1 fruit fly cellular context compared by ENCODE assay signal in genomic region chrX:9251212-9251877, dm6.
TF ChIP-seq lines count a peak whose summit lies in the region.

No protein-coding gene starts in this region.

TF ChIP-seq in whole organism, embryonic, 481 proteins besides CTCF, POLR2A, EP300 and RAD21 (continued from another document and continues in another):
- no peak for TF ChIP-seq chn (GFP tag; optimal IDR thresholded peaks at IDR 0.05; lab: Kevin White, UChicago)
- TF ChIP-seq Atf6 (GFP tag; IDR thresholded peaks at IDR 0.05; lab: Robert Waterston, UW): no peak
- no peak for TF ChIP-seq fd3F (GFP tag; optimal IDR thresholded peaks at IDR 0.05; lab: Kevin White, UChicago)
- TF ChIP-seq D (optimal IDR thresholded peaks at IDR 0.05; lab: Kevin White, UChicago): no peak
- no peak for TF ChIP-seq D (GFP tag; optimal IDR thresholded peaks at IDR 0.05; lab: Kevin White, UChicago)
- TF ChIP-seq Nf-YB (GFP tag; optimal IDR thresholded peaks at IDR 0.05; lab: Kevin White, UChicago): no peak
- peak; percentile 13 for TF ChIP-seq lbe (GFP tag; optimal IDR thresholded peaks at IDR 0.05; lab: Kevin White, UChicago)
- TF ChIP-seq scrt (GFP tag; optimal IDR thresholded peaks at IDR 0.05; lab: Kevin White, UChicago): no peak
- TF ChIP-seq sd (tag; optimal IDR thresholded peaks at IDR 0.05; lab: Kevin White, UChicago): no peak
- no peak for TF ChIP-seq CG1602 (GFP tag; optimal IDR thresholded peaks at IDR 0.05; lab: Kevin White, UChicago)
- peak; percentile 3 for TF ChIP-seq pnt (GFP tag; optimal IDR thresholded peaks at IDR 0.05; lab: Kevin White, UChicago)
- TF ChIP-seq CG8765 (GFP tag; IDR thresholded peaks at IDR 0.05; lab: Robert Waterston, UW): no peak
- TF ChIP-seq bowl (GFP tag; IDR thresholded peaks at IDR 0.05; lab: Robert Waterston, UW): no peak
- no peak for TF ChIP-seq CG4282 (GFP tag; optimal IDR thresholded peaks at IDR 0.05; lab: Kevin White, UChicago)
- TF ChIP-seq YL-1 (GFP tag; optimal IDR thresholded peaks at IDR 0.05; lab: Kevin White, UChicago): no peak
- no peak for TF ChIP-seq oc (tag; optimal IDR thresholded peaks at IDR 0.05; lab: Kevin White, UChicago)
- TF ChIP-seq ac (GFP tag; optimal IDR thresholded peaks at IDR 0.05; lab: Kevin White, UChicago): no peak
- no peak for TF ChIP-seq Abd-B (GFP tag; optimal IDR thresholded peaks at IDR 0.05; lab: Kevin White, UChicago)
- 0 out of 2 replicates have a peak, but pooled peaks have one; percentile 26 for TF ChIP-seq sisA (GFP tag; IDR thresholded peaks at IDR 0.05; lab: Robert Waterston, UW)
- TF ChIP-seq CG18619 (GFP tag; optimal IDR thresholded peaks at IDR 0.05; lab: Kevin White, UChicago): no peak
- TF ChIP-seq CG8388 (GFP tag; optimal IDR thresholded peaks at IDR 0.05; lab: Kevin White, UChicago): peak; percentile 11
- no peak for TF ChIP-seq slp2 (GFP tag; optimal IDR thresholded peaks at IDR 0.05; lab: Kevin White, UChicago)
- TF ChIP-seq wek (GFP tag; optimal IDR thresholded peaks at IDR 0.05; lab: Kevin White, UChicago): no peak
- no peak for TF ChIP-seq CG12744 (GFP tag; optimal IDR thresholded peaks at IDR 0.05; lab: Kevin White, UChicago)
- TF ChIP-seq inv (GFP tag; IDR thresholded peaks at IDR 0.05; lab: Robert Waterston, UW; ENCODE audit: partially characterized antibody): no peak
- TF ChIP-seq bbx (GFP tag; IDR thresholded peaks at IDR 0.05; lab: Robert Waterston, UW; ENCODE audit: partially characterized antibody): no peak
- no peak for TF ChIP-seq stwl (tag; optimal IDR thresholded peaks at IDR 0.05; lab: Kevin White, UChicago)
- peak; percentile 4 for TF ChIP-seq CG7556 (GFP tag; optimal IDR thresholded peaks at IDR 0.05; lab: Kevin White, UChicago)
- no peak for TF ChIP-seq CG2875 (GFP tag; optimal IDR thresholded peaks at IDR 0.05; lab: Kevin White, UChicago)
- TF ChIP-seq Camta (GFP tag; optimal IDR thresholded peaks at IDR 0.05; lab: Kevin White, UChicago): peak; percentile 7
- no peak for TF ChIP-seq Dek (tag; optimal IDR thresholded peaks at IDR 0.05; lab: Kevin White, UChicago)
- no peak for TF ChIP-seq CG9817 (tag; optimal IDR thresholded peaks at IDR 0.05; lab: Kevin White, UChicago)
- TF ChIP-seq unpg (GFP tag; optimal IDR thresholded peaks at IDR 0.05; lab: Kevin White, UChicago): peak; percentile 21
- no peak for TF ChIP-seq PHDP (tag; optimal IDR thresholded peaks at IDR 0.05; lab: Kevin White, UChicago)
- no peak for TF ChIP-seq CG13894 (tag; optimal IDR thresholded peaks at IDR 0.05; lab: Kevin White, UChicago)
- no peak for TF ChIP-seq Hey (tag; optimal IDR thresholded peaks at IDR 0.05; lab: Kevin White, UChicago)
- TF ChIP-seq az2 (GFP tag; optimal IDR thresholded peaks at IDR 0.05; lab: Kevin White, UChicago): peak; percentile 39
- TF ChIP-seq dan (GFP tag; IDR thresholded peaks at IDR 0.05; lab: Robert Waterston, UW): no peak
- no peak for TF ChIP-seq CG12942 (GFP tag; optimal IDR thresholded peaks at IDR 0.05; lab: Kevin White, UChicago)
- peak; percentile 7 for TF ChIP-seq CG4424 (GFP tag; optimal IDR thresholded peaks at IDR 0.05; lab: Kevin White, UChicago)
- no peak for TF ChIP-seq CG16863 (GFP tag; optimal IDR thresholded peaks at IDR 0.05; lab: Kevin White, UChicago)
- no peak for TF ChIP-seq Elba2 (GFP tag; optimal IDR thresholded peaks at IDR 0.05; lab: Kevin White, UChicago)
- no peak for TF ChIP-seq gfzf (GFP tag; optimal IDR thresholded peaks at IDR 0.05; lab: Kevin White, UChicago)
- no peak for TF ChIP-seq CG31441 (GFP tag; IDR thresholded peaks at IDR 0.05; lab: Robert Waterston, UW)
- no peak for TF ChIP-seq tup (GFP tag; optimal IDR thresholded peaks at IDR 0.05; lab: Kevin White, UChicago)
- no peak for TF ChIP-seq Atf-2 (GFP tag; optimal IDR thresholded peaks at IDR 0.05; lab: Kevin White, UChicago)
- no peak for TF ChIP-seq CG6254 (GFP tag; optimal IDR thresholded peaks at IDR 0.05; lab: Kevin White, UChicago)
- TF ChIP-seq sqz (GFP tag; optimal IDR thresholded peaks at IDR 0.05; lab: Kevin White, UChicago): no peak
- no peak for TF ChIP-seq CG34422 (GFP tag; IDR thresholded peaks at IDR 0.05; lab: Robert Waterston, UW)
- no peak for TF ChIP-seq CG17802 (tag; optimal IDR thresholded peaks at IDR 0.05; lab: Kevin White, UChicago)
- no peak for TF ChIP-seq pzg (GFP tag; optimal IDR thresholded peaks at IDR 0.05; lab: Kevin White, UChicago)
- TF ChIP-seq CG6765 (GFP tag; optimal IDR thresholded peaks at IDR 0.05; lab: Kevin White, UChicago): no peak
- TF ChIP-seq ttk (GFP tag; IDR thresholded peaks at IDR 0.05; lab: Robert Waterston, UW): no peak
- TF ChIP-seq nmo (GFP tag; optimal IDR thresholded peaks at IDR 0.05; lab: Kevin White, UChicago): peak; percentile 27
- peak; percentile 25 for TF ChIP-seq grau (tag; optimal IDR thresholded peaks at IDR 0.05; lab: Kevin White, UChicago)
- no peak for TF ChIP-seq Gug (GFP tag; IDR thresholded peaks at IDR 0.05; lab: Robert Waterston, UW)
- no peak for TF ChIP-seq kni (GFP tag; optimal IDR thresholded peaks at IDR 0.05; lab: Kevin White, UChicago)
- TF ChIP-seq rib (GFP tag; IDR thresholded peaks at IDR 0.05; lab: Robert Waterston, UW): no peak
- TF ChIP-seq CG31224 (GFP tag; IDR thresholded peaks at IDR 0.05; lab: Robert Waterston, UW): no peak
- no peak for TF ChIP-seq CG33557 (GFP tag; optimal IDR thresholded peaks at IDR 0.05; lab: Kevin White, UChicago)
- TF ChIP-seq CG7839 (tag; optimal IDR thresholded peaks at IDR 0.05; lab: Kevin White, UChicago): peak; percentile 3
- peak; percentile 42 for TF ChIP-seq CG15269 (tag; optimal IDR thresholded peaks at IDR 0.05; lab: Kevin White, UChicago)
- no peak for TF ChIP-seq danr (GFP tag; IDR thresholded peaks at IDR 0.05; lab: Robert Waterston, UW)
- TF ChIP-seq Chrac-16 (GFP tag; optimal IDR thresholded peaks at IDR 0.05; lab: Kevin White, UChicago): no peak
- TF ChIP-seq Pdp1 (GFP tag; optimal IDR thresholded peaks at IDR 0.05; lab: Kevin White, UChicago): no peak
- TF ChIP-seq Nf-YC (tag; optimal IDR thresholded peaks at IDR 0.05; lab: Kevin White, UChicago): no peak
- no peak for TF ChIP-seq CG17912 (GFP tag; optimal IDR thresholded peaks at IDR 0.05; lab: Kevin White, UChicago)
- no peak for TF ChIP-seq CG8281 (tag; optimal IDR thresholded peaks at IDR 0.05; lab: Kevin White, UChicago)
- TF ChIP-seq zfh2 (GFP tag; optimal IDR thresholded peaks at IDR 0.05; lab: Kevin White, UChicago): no peak
- TF ChIP-seq NFAT (GFP tag; IDR thresholded peaks at IDR 0.05; lab: Robert Waterston, UW): no peak
- peak; percentile 2 for TF ChIP-seq CG9727 (GFP tag; optimal IDR thresholded peaks at IDR 0.05; lab: Kevin White, UChicago)
- no peak for TF ChIP-seq ERR (GFP tag; optimal IDR thresholded peaks at IDR 0.05; lab: Kevin White, UChicago)
- TF ChIP-seq CG12236 (GFP tag; optimal IDR thresholded peaks at IDR 0.05; lab: Kevin White, UChicago): no peak
- no peak for TF ChIP-seq ro (GFP tag; IDR thresholded peaks at IDR 0.05; lab: Robert Waterston, UW)
- no peak for TF ChIP-seq CG13624 (GFP tag; optimal IDR thresholded peaks at IDR 0.05; lab: Kevin White, UChicago)
- no peak for TF ChIP-seq Dfd (GFP tag; optimal IDR thresholded peaks at IDR 0.05; lab: Kevin White, UChicago)
- TF ChIP-seq CG3838 (GFP tag; optimal IDR thresholded peaks at IDR 0.05; lab: Kevin White, UChicago): no peak
- no peak for TF ChIP-seq en (GFP tag; optimal IDR thresholded peaks at IDR 0.05; lab: Kevin White, UChicago)
- no peak for TF ChIP-seq sima (GFP tag; optimal IDR thresholded peaks at IDR 0.05; lab: Kevin White, UChicago)
- no peak for TF ChIP-seq vnd (GFP tag; IDR thresholded peaks at IDR 0.05; lab: Robert Waterston, UW; ENCODE audit: partially characterized antibody)
- TF ChIP-seq Myb (GFP tag; optimal IDR thresholded peaks at IDR 0.05; lab: Kevin White, UChicago): no peak
- TF ChIP-seq CG8089 (GFP tag; optimal IDR thresholded peaks at IDR 0.05; lab: Kevin White, UChicago): no peak
- no peak for TF ChIP-seq CG1024 (GFP tag; IDR thresholded peaks at IDR 0.05; lab: Robert Waterston, UW)
- no peak for TF ChIP-seq CG1792 (GFP tag; optimal IDR thresholded peaks at IDR 0.05; lab: Kevin White, UChicago)
- no peak for TF ChIP-seq Oaz (GFP tag; IDR thresholded peaks at IDR 0.05; lab: Robert Waterston, UW)
- no peak for TF ChIP-seq ftz-f1 (GFP tag; optimal IDR thresholded peaks at IDR 0.05; lab: Kevin White, UChicago)
- TF ChIP-seq CG3407 (GFP tag; optimal IDR thresholded peaks at IDR 0.05; lab: Kevin White, UChicago): no peak
- TF ChIP-seq CkIIα-i1 (GFP tag; IDR thresholded peaks at IDR 0.05; lab: Robert Waterston, UW): no peak
- no peak for TF ChIP-seq Doc2 (GFP tag; IDR thresholded peaks at IDR 0.05; lab: Robert Waterston, UW)
- no peak for TF ChIP-seq Fer2 (tag; optimal IDR thresholded peaks at IDR 0.05; lab: Kevin White, UChicago)
- no peak for TF ChIP-seq schlank (tag; optimal IDR thresholded peaks at IDR 0.05; lab: Kevin White, UChicago)
- no peak for TF ChIP-seq odd (GFP tag; optimal IDR thresholded peaks at IDR 0.05; lab: Kevin White, UChicago)
- TF ChIP-seq trem (tag; optimal IDR thresholded peaks at IDR 0.05; lab: Kevin White, UChicago): no peak
- TF ChIP-seq CG14860 (GFP tag; IDR thresholded peaks at IDR 0.05; lab: Robert Waterston, UW; ENCODE audit: partially characterized antibody): no peak
- no peak for TF ChIP-seq CrebB (tag; optimal IDR thresholded peaks at IDR 0.05; lab: Kevin White, UChicago)
- TF ChIP-seq Sry-β (GFP tag; optimal IDR thresholded peaks at IDR 0.05; lab: Kevin White, UChicago): no peak
- no peak for TF ChIP-seq psq (GFP tag; optimal IDR thresholded peaks at IDR 0.05; lab: Kevin White, UChicago)
- TF ChIP-seq knrl (GFP tag; IDR thresholded peaks at IDR 0.05; lab: Robert Waterston, UW; ENCODE audit: partially characterized antibody): no peak
- no peak for TF ChIP-seq CG17328 (GFP tag; IDR thresholded peaks at IDR 0.05; lab: Robert Waterston, UW)
- no peak for TF ChIP-seq yki (optimal IDR thresholded peaks at IDR 0.05; lab: Kevin White, UChicago)
- TF ChIP-seq CG10565 (GFP tag; optimal IDR thresholded peaks at IDR 0.05; lab: Kevin White, UChicago): no peak
- peak; percentile 26 for TF ChIP-seq CG18262 (tag; optimal IDR thresholded peaks at IDR 0.05; lab: Kevin White, UChicago)
- no peak for TF ChIP-seq Hmx (GFP tag; optimal IDR thresholded peaks at IDR 0.05; lab: Kevin White, UChicago)
- TF ChIP-seq Trl (optimal IDR thresholded peaks at IDR 0.05; lab: Kevin White, UChicago): no peak
- no peak for TF ChIP-seq Trl (GFP tag; optimal IDR thresholded peaks at IDR 0.05; lab: Kevin White, UChicago)
- no peak for TF ChIP-seq jing (GFP tag; optimal IDR thresholded peaks at IDR 0.05; lab: Kevin White, UChicago)
- TF ChIP-seq klu (GFP tag; IDR thresholded peaks at IDR 0.05; lab: Robert Waterston, UW): no peak
- no peak for TF ChIP-seq MESR4 (GFP tag; optimal IDR thresholded peaks at IDR 0.05; lab: Kevin White, UChicago)
- peak; percentile 24 for TF ChIP-seq CG13424 (tag; optimal IDR thresholded peaks at IDR 0.05; lab: Kevin White, UChicago)
- no peak for TF ChIP-seq CG42726 (GFP tag; IDR thresholded peaks at IDR 0.05; lab: Robert Waterston, UW; ENCODE audit: partially characterized antibody)
- 0 out of 2 replicates have a peak, but pooled peaks have one; percentile 28 for TF ChIP-seq CG32767 (GFP tag; IDR thresholded peaks at IDR 0.05; lab: Robert Waterston, UW)
- TF ChIP-seq nerfin-1 (tag; optimal IDR thresholded peaks at IDR 0.05; lab: Kevin White, UChicago): no peak
- peak; percentile 77 for TF ChIP-seq sens (GFP tag; lab: Kevin White, UChicago)
- TF ChIP-seq CG10462 (GFP tag; optimal IDR thresholded peaks at IDR 0.05; lab: Kevin White, UChicago): no peak
- no peak for TF ChIP-seq CG6175 (GFP tag; IDR thresholded peaks at IDR 0.05; lab: Robert Waterston, UW)
- no peak for TF ChIP-seq CG16779 (GFP tag; IDR thresholded peaks at IDR 0.05; lab: Robert Waterston, UW)
- no peak for TF ChIP-seq ap (GFP tag; IDR thresholded peaks at IDR 0.05; lab: Robert Waterston, UW)
- peak; percentile 1 to 37 for TF ChIP-seq bsh (GFP tag; optimal IDR thresholded peaks at IDR 0.05; lab: Kevin White, UChicago)
- TF ChIP-seq fru (optimal IDR thresholded peaks at IDR 0.05; lab: Kevin White, UChicago): no peak
- TF ChIP-seq CG11247 (GFP tag; IDR thresholded peaks at IDR 0.05; lab: Robert Waterston, UW): no peak
- peak; percentile 30; the same call in 1 of the 2 replicates for TF ChIP-seq wor (GFP tag; IDR thresholded peaks at IDR 0.05; lab: Robert Waterston, UW)
- no peak for TF ChIP-seq Scr (GFP tag; IDR thresholded peaks at IDR 0.05; lab: Robert Waterston, UW; ENCODE audit: partially characterized antibody)
- peak; percentile 84 for TF ChIP-seq crol (GFP tag; IDR thresholded peaks at IDR 0.05; lab: Robert Waterston, UW)
- TF ChIP-seq pb (GFP tag; optimal IDR thresholded peaks at IDR 0.05; lab: Kevin White, UChicago): no peak
- TF ChIP-seq CG15514 (GFP tag; optimal IDR thresholded peaks at IDR 0.05; lab: Kevin White, UChicago): no peak
- 0 out of 2 replicates have a peak, but pooled peaks have one; percentile 33 for TF ChIP-seq sob (GFP tag; IDR thresholded peaks at IDR 0.05; lab: Robert Waterston, UW)
- no peak for TF ChIP-seq CG32532 (GFP tag; IDR thresholded peaks at IDR 0.05; lab: Robert Waterston, UW)
- TF ChIP-seq run (tag; optimal IDR thresholded peaks at IDR 0.05; lab: Kevin White, UChicago): no peak
- no peak for TF ChIP-seq Bteb2 (GFP tag; optimal IDR thresholded peaks at IDR 0.05; lab: Kevin White, UChicago)
- TF ChIP-seq ash1 (GFP tag; optimal IDR thresholded peaks at IDR 0.05; lab: Kevin White, UChicago): no peak
- no peak for TF ChIP-seq CG10321 (GFP tag; IDR thresholded peaks at IDR 0.05; lab: Robert Waterston, UW)
- TF ChIP-seq Dp (GFP tag; optimal IDR thresholded peaks at IDR 0.05; lab: Kevin White, UChicago): no peak
- TF ChIP-seq cato (GFP tag; optimal IDR thresholded peaks at IDR 0.05; lab: Kevin White, UChicago; ENCODE audit: borderline replicate concordance): no peak
- no peak for TF ChIP-seq Ssrp (tag; optimal IDR thresholded peaks at IDR 0.05; lab: Kevin White, UChicago)
- TF ChIP-seq CG18764 (GFP tag; optimal IDR thresholded peaks at IDR 0.05; lab: Kevin White, UChicago): no peak
- no peak for TF ChIP-seq Kr (GFP tag; optimal IDR thresholded peaks at IDR 0.05; lab: Kevin White, UChicago)
- no peak for TF ChIP-seq HLH3B (GFP tag; IDR thresholded peaks at IDR 0.05; lab: Robert Waterston, UW)
- TF ChIP-seq NK7.1 (GFP tag; optimal IDR thresholded peaks at IDR 0.05; lab: Kevin White, UChicago): no peak
- TF ChIP-seq Hand (GFP tag; optimal IDR thresholded peaks at IDR 0.05; lab: Kevin White, UChicago): no peak
- 0 out of 3 replicates have a peak, but pooled peaks have one; percentile 8 for TF ChIP-seq so (GFP tag; IDR thresholded peaks at IDR 0.05; lab: Robert Waterston, UW)
